Worm (Caenorhabditis elegans): ENCODE data around the gene eak-7.

ce11 chrIV:12599158-12599557 lies 33.4 kb upstream of the eak-7 start, which contains the start of gene pgp-1:
- TF ChIP-seq nhr-12 (tag; optimal IDR thresholded peaks at IDR 0.05) (no peak), aly-2 (tag; optimal IDR thresholded peaks at IDR 0.05) (no peak), lsy-2 (tag; optimal IDR thresholded peaks at IDR 0.05) (no peak), nhr-23 (tag; optimal IDR thresholded peaks at IDR 0.05) (no peak), skn-1 (tag; optimal IDR thresholded peaks at IDR 0.05) (no peak)
